Fruit fly (Drosophila melanogaster): ENCODE data around the gene Pde1c.

- TF ChIP-seq CG6808 (GFP tag; optimal IDR thresholded peaks at IDR 0.05) (no peak), spab (GFP tag; optimal IDR thresholded peaks at IDR 0.05) (no peak), OdsH (GFP tag; optimal IDR thresholded peaks at IDR 0.05) (no peak), CG6163 (GFP tag; IDR thresholded peaks at IDR 0.05) (no peak), Smox (GFP tag; optimal IDR thresholded peaks at IDR 0.05) (no peak)
Measured at dm6 chr2L:11970343-11970742, 42.0 kb upstream of the Pde1c start.

All from whole organism, prepupa.